Worm (Caenorhabditis elegans): ENCODE data around the gene srt-14.

- TF ChIP-seq Y67H2A.10 (GFP tag; conservative IDR thresholded peaks at IDR 0.05), result no peak
- TF ChIP-seq ama-1 (optimal IDR thresholded peaks at IDR 0.05), result no peak
- no peak for TF ChIP-seq ama-1 (GFP tag; optimal IDR thresholded peaks at IDR 0.05)
- TF ChIP-seq lin-26 (GFP tag; IDR thresholded peaks at IDR 0.05), result no peak
- TF ChIP-seq unc-130 (GFP tag; optimal IDR thresholded peaks at IDR 0.05), result no peak
- TF ChIP-seq F23B12.7 (tag; optimal IDR thresholded peaks at IDR 0.05; ENCODE audit: insufficient read depth), result no peak
- TF ChIP-seq C17E4.6 (GFP tag; IDR thresholded peaks at IDR 0.05), result no peak
- no peak for TF ChIP-seq lin-40 (tag; optimal IDR thresholded peaks at IDR 0.05)
- no peak for TF ChIP-seq nhr-120 (GFP tag; IDR thresholded peaks at IDR 0.05)
Observed at ce11 chrV:4261385-4261784, 5.0 kb upstream of the srt-14 start.
